Fruit fly (Drosophila melanogaster) whole organism, pupa: ENCODE results near the gene CG42238.

Experiments
- CG13204 ChIP-seq: fragments of 200-800 bp; sonication (Bioruptor generic); optimal IDR thresholded peaks from 2 replicates; lab custom pipeline; 2018; ENCODE audit warnings: missing biosample characterization, mild to moderate bottlenecking, missing genetic modification characterization, moderate library complexity
- gl ChIP-seq: fragments of 200-800 bp; sonication (Bioruptor generic); optimal IDR thresholded peaks from 2 replicates; lab custom pipeline; 2018; ENCODE audit warnings: missing biosample characterization, mild to moderate bottlenecking, missing genetic modification characterization

- TF ChIP-seq gl (tag; lab: Kevin White, UChicago): no peak
- TF ChIP-seq CG13204 (GFP tag; lab: Kevin White, UChicago): no peak
Measured at dm6 chr2L:21067137-21067536, 15.2 kb upstream of the CG42238 start.
